Worm (Caenorhabditis elegans): ENCODE data around the gene chil-7.

ce11 chrII:9891031-9891689, 20.2 kb upstream of the chil-7 start, which contains the start of gene vgln-1:
- TF ChIP-seq unc-39 (tag; optimal IDR thresholded peaks at IDR 0.05) (no peak), elt-3 (tag; optimal IDR thresholded peaks at IDR 0.05) (no peak), elt-1 (tag; optimal IDR thresholded peaks at IDR 0.05) (no peak), nhr-11 (tag; optimal IDR thresholded peaks at IDR 0.05) (no peak), sma-3 (GFP tag; optimal IDR thresholded peaks at IDR 0.05) (no peak), nhr-129 (tag; optimal IDR thresholded peaks at IDR 0.05) (peak; percentile 49), lin-39 (tag; optimal IDR thresholded peaks at IDR 0.05) (no peak), ama-1 (optimal IDR thresholded peaks at IDR 0.05) (no peak), Y55F3AM.14 (GFP tag; optimal IDR thresholded peaks at IDR 0.05) (no peak), unc-62 (GFP tag; optimal IDR thresholded peaks at IDR 0.05) (no peak), nhr-237 (tag; optimal IDR thresholded peaks at IDR 0.05) (no peak), fos-1 (tag; optimal IDR thresholded peaks at IDR 0.05) (no peak), mdl-1 (tag; optimal IDR thresholded peaks at IDR 0.05) (no peak), F13H6.1 (tag; optimal IDR thresholded peaks at IDR 0.05) (no peak)
